Fruit fly (Drosophila melanogaster) whole organism, embryonic: ENCODE data around the gene CG44303.

ENCODE experiments used
- Aef1 ChIP-seq: fragments of 200-800 bp; sonication (Bioruptor generic); IDR thresholded peaks from 3 replicates; pipeline ENCODE4 v1.3.6; 2022; ENCODE audit warnings: missing biosample characterization, missing genetic modification characterization
- Atf-2 ChIP-seq: fragments of 200-800 bp; sonication (Bioruptor generic); optimal IDR thresholded peaks from 2 replicates; lab custom pipeline; 2016; ENCODE audit warnings: missing biosample characterization, missing genetic modification characterization
- Bdp1 ChIP-seq: fragments of 200-800 bp; sonication (Bioruptor generic); optimal IDR thresholded peaks from 3 replicates; lab custom pipeline; 2016; ENCODE audit warnings: missing biosample characterization, missing genetic modification characterization
- CG10274 ChIP-seq: fragments of 200-800 bp; sonication (Bioruptor generic); optimal IDR thresholded peaks from 3 replicates; lab custom pipeline; 2017; ENCODE audit warnings: missing biosample characterization, mild to moderate bottlenecking, missing genetic modification characterization
- CG10565 ChIP-seq: fragments of 200-800 bp; sonication (Bioruptor generic); optimal IDR thresholded peaks from 3 replicates; lab custom pipeline; 2016; ENCODE audit warnings: missing biosample characterization, mild to moderate bottlenecking, missing genetic modification characterization
- CG11085 ChIP-seq: fragments of 200-800 bp; sonication (Bioruptor generic); IDR thresholded peaks from 2 replicates; pipeline ENCODE4 v1.3.6; 2022; ENCODE audit warnings: missing biosample characterization, missing genetic modification characterization
- CG11504 ChIP-seq: fragments of 200-800 bp; sonication (Bioruptor generic); optimal IDR thresholded peaks from 3 replicates; lab custom pipeline; 2019; ENCODE audit warnings: missing biosample characterization, mild to moderate bottlenecking, missing genetic modification characterization, moderate library complexity
- CG12071 ChIP-seq: fragments of 200-800 bp; sonication (Bioruptor generic); optimal IDR thresholded peaks from 3 replicates; lab custom pipeline; 2018; ENCODE audit warnings: missing biosample characterization, mild to moderate bottlenecking, missing genetic modification characterization
- CG12104 ChIP-seq: fragments of 200-800 bp; sonication (Bioruptor generic); optimal IDR thresholded peaks from 3 replicates; lab custom pipeline; 2016; ENCODE audit warnings: missing biosample characterization, missing genetic modification characterization
- CG12219 ChIP-seq: fragments of 200-800 bp; sonication (Bioruptor generic); optimal IDR thresholded peaks from 3 replicates; lab custom pipeline; 2018; ENCODE audit warnings: missing biosample characterization, mild to moderate bottlenecking, missing genetic modification characterization
- CG12942 ChIP-seq: fragments of 200-800 bp; sonication (Bioruptor generic); optimal IDR thresholded peaks from 3 replicates; lab custom pipeline; 2016; ENCODE audit warnings: missing biosample characterization, missing genetic modification characterization
- CG14965 ChIP-seq: fragments of 200-800 bp; sonication (Bioruptor generic); optimal IDR thresholded peaks from 2 replicates; lab custom pipeline; 2016; ENCODE audit warnings: missing biosample characterization, missing genetic modification characterization, borderline replicate concordance
- CG15011 ChIP-seq: fragments of 200-800 bp; sonication (Bioruptor generic); optimal IDR thresholded peaks from 3 replicates; lab custom pipeline; 2018; ENCODE audit warnings: missing biosample characterization, mild to moderate bottlenecking, missing genetic modification characterization
- CG1529 ChIP-seq: fragments of 200-800 bp; sonication (Bioruptor generic); optimal IDR thresholded peaks from 3 replicates; lab custom pipeline; 2018; ENCODE audit warnings: missing biosample characterization, missing genetic modification characterization
- CG16813 ChIP-seq: fragments of 200-800 bp; sonication (Bioruptor generic); IDR thresholded peaks from 3 replicates; pipeline ENCODE4 v1.3.6; 2022; ENCODE audit warnings: missing biosample characterization, missing genetic modification characterization; ENCODE audit not compliant: partially characterized antibody
- CG17385 ChIP-seq: fragments of 200-800 bp; sonication (Bioruptor generic); optimal IDR thresholded peaks from 3 replicates; lab custom pipeline; 2018; ENCODE audit warnings: missing biosample characterization, mild to moderate bottlenecking, missing genetic modification characterization
- CG2129 ChIP-seq: fragments of 200-800 bp; sonication (Bioruptor generic); IDR thresholded peaks from 2 replicates; pipeline ENCODE4 v1.3.6; 2022; ENCODE audit warnings: missing biosample characterization, missing genetic modification characterization; ENCODE audit not compliant: partially characterized antibody
- CG2199 ChIP-seq: fragments of 200-800 bp; sonication (Bioruptor generic); IDR thresholded peaks from 3 replicates; pipeline ENCODE4 v1.3.6; 2022; ENCODE audit warnings: missing biosample characterization, missing genetic modification characterization
- CG3281 ChIP-seq: fragments of 200-800 bp; sonication (Bioruptor generic); optimal IDR thresholded peaks from 3 replicates; lab custom pipeline; 2017; ENCODE audit warnings: missing biosample characterization, mild to moderate bottlenecking, missing genetic modification characterization
- CG4730 ChIP-seq: fragments of 200-800 bp; sonication (Bioruptor generic); IDR thresholded peaks from 2 replicates; pipeline ENCODE4 v1.3.6; 2022; ENCODE audit warnings: missing biosample characterization, missing genetic modification characterization
- CG4820 ChIP-seq: fragments of 200-800 bp; sonication (Bioruptor generic); optimal IDR thresholded peaks from 3 replicates; lab custom pipeline; 2016; ENCODE audit warnings: missing biosample characterization, missing genetic modification characterization
- CG6813 ChIP-seq: fragments of 200-800 bp; sonication (Bioruptor generic); optimal IDR thresholded peaks from 2 replicates; lab custom pipeline; 2017; ENCODE audit warnings: missing biosample characterization, missing genetic modification characterization, mild to moderate bottlenecking, moderate library complexity, missing genetic modification reagents
- CG9437 ChIP-seq: fragments of 200-800 bp; sonication (Bioruptor generic); optimal IDR thresholded peaks from 2 replicates; lab custom pipeline; 2018; ENCODE audit warnings: missing biosample characterization, mild to moderate bottlenecking, missing genetic modification characterization
- Dbx ChIP-seq: fragments of 200-800 bp; sonication (Bioruptor generic); IDR thresholded peaks from 3 replicates; pipeline ENCODE4 v1.3.6; 2022; ENCODE audit warnings: missing biosample characterization, missing genetic modification characterization
- Doc2 ChIP-seq: fragments of 200-800 bp; sonication (Bioruptor generic); IDR thresholded peaks from 2 replicates; pipeline ENCODE4 v1.3.6; 2022; ENCODE audit warnings: missing biosample characterization, missing genetic modification characterization
- Dp ChIP-seq: fragments of 200-800 bp; sonication (Bioruptor generic); optimal IDR thresholded peaks from 2 replicates; lab custom pipeline; 2018; ENCODE audit warnings: missing biosample characterization, mild to moderate bottlenecking, missing genetic modification characterization, moderate library complexity
- Dref ChIP-seq: fragments of 200-800 bp; sonication (Bioruptor generic); IDR thresholded peaks from 2 replicates; pipeline ENCODE4 v1.3.6; 2022; ENCODE audit warnings: missing biosample characterization, missing genetic modification characterization
- HHEX ChIP-seq: fragments of 200-800 bp; sonication (Bioruptor generic); optimal IDR thresholded peaks from 3 replicates; lab custom pipeline; 2017; ENCODE audit warnings: missing biosample characterization, mild to moderate bottlenecking, missing genetic modification characterization, missing genetic modification reagents
- HLH3B ChIP-seq: fragments of 200-800 bp; sonication (Bioruptor generic); IDR thresholded peaks from 2 replicates; pipeline ENCODE4 v1.3.6; 2022; ENCODE audit warnings: missing biosample characterization, missing genetic modification characterization
- HmgZ ChIP-seq: fragments of 200-800 bp; sonication (Bioruptor generic); optimal IDR thresholded peaks from 2 replicates; lab custom pipeline; 2018; ENCODE audit warnings: missing biosample characterization, mild to moderate bottlenecking, missing genetic modification characterization
- Hr3 ChIP-seq: fragments of 200-800 bp; sonication (Bioruptor generic); optimal IDR thresholded peaks from 3 replicates; lab custom pipeline; 2016; ENCODE audit warnings: missing biosample characterization, missing genetic modification characterization
- Hr51 ChIP-seq, 2 experiments: fragments of 200-800 bp; sonication (Bioruptor generic); optimal IDR thresholded peaks; 2 replicates in 1 of 2; 3 replicates in 1 of 2; lab custom pipeline; 2016 to 2018; ENCODE audit warnings: missing biosample characterization in 2 of 2, missing genetic modification characterization in 2 of 2, mild to moderate bottlenecking in 1 of 2, moderate library complexity in 1 of 2
- Med ChIP-seq: fragments of 200-800 bp; sonication (Bioruptor generic); peaks from one replicate; lab custom pipeline; 2016; ENCODE audit warnings: missing biosample characterization, missing genetic modification characterization, mild to moderate bottlenecking, inconsistent platforms, moderate library complexity
- Mrtf ChIP-seq: fragments of 200-800 bp; sonication (Bioruptor generic); IDR thresholded peaks from 3 replicates; pipeline ENCODE4 v1.3.6; 2022; ENCODE audit warnings: missing biosample characterization, missing genetic modification characterization
- Rfx ChIP-seq: fragments of 200-800 bp; sonication (Bioruptor generic); IDR thresholded peaks from 2 replicates; pipeline ENCODE4 v1.3.6; 2022; ENCODE audit warnings: missing biosample characterization, missing genetic modification characterization
- Xrp1 ChIP-seq: fragments of 200-800 bp; sonication (Bioruptor generic); IDR thresholded peaks from 2 replicates; pipeline ENCODE4 v1.3.6; 2022; ENCODE audit warnings: missing biosample characterization, missing genetic modification characterization
- ara ChIP-seq: fragments of 200-800 bp; sonication (Bioruptor generic); IDR thresholded peaks from 2 replicates; pipeline ENCODE4 v1.3.6; 2022; ENCODE audit warnings: missing biosample characterization, missing genetic modification characterization
- ase ChIP-seq: fragments of 200-800 bp; sonication (Bioruptor generic); IDR thresholded peaks from 3 replicates; pipeline ENCODE4 v1.3.6; 2022; ENCODE audit warnings: missing biosample characterization, missing genetic modification characterization
- lola ChIP-seq, 3 experiments: fragments of >200 bp in 2 of 3; fragments of 200-800 bp in 1 of 3; sonication (Bioruptor generic) in 1 of 3; optimal IDR thresholded peaks; 2 replicates each; lab custom pipeline; 2017 to 2019; ENCODE audit warnings: missing biosample characterization in 3 of 3, missing genetic modification characterization in 3 of 3, mild to moderate bottlenecking in 1 of 3, moderate library complexity in 1 of 3
- nerfin-1 ChIP-seq: fragments of 200-800 bp; sonication (Bioruptor generic); optimal IDR thresholded peaks from 3 replicates; lab custom pipeline; 2019; ENCODE audit warnings: missing biosample characterization, mild to moderate bottlenecking, missing genetic modification characterization, moderate library complexity
- prd ChIP-seq, 3 experiments: fragments of >200 bp in 2 of 3; fragments of 200-800 bp in 1 of 3; sonication (Bioruptor generic) in 1 of 3; optimal IDR thresholded peaks in 2 of 3; IDR thresholded peaks in 1 of 3; 2 replicates in 2 of 3; 3 replicates in 1 of 3; pipeline versions ENCODE4 v1.3.6 to Lab custom; 2017 to 2022; ENCODE audit warnings: missing biosample characterization in 1 of 3, missing genetic modification characterization in 1 of 3
- rib ChIP-seq: fragments of 200-800 bp; sonication (Bioruptor generic); IDR thresholded peaks from 2 replicates; pipeline ENCODE4 v1.3.6; 2022; ENCODE audit warnings: missing biosample characterization, missing genetic modification characterization
- run ChIP-seq: fragments of 200-800 bp; sonication (Bioruptor generic); optimal IDR thresholded peaks from 3 replicates; lab custom pipeline; 2018; ENCODE audit warnings: missing biosample characterization, mild to moderate bottlenecking, missing genetic modification characterization
- sna ChIP-seq: fragments of 200-800 bp; sonication (Bioruptor generic); IDR thresholded peaks from 2 replicates; pipeline ENCODE4 v1.3.6; 2022; ENCODE audit warnings: missing biosample characterization, missing genetic modification characterization; ENCODE audit not compliant: partially characterized antibody
- stwl ChIP-seq: fragments of 200-800 bp; sonication (Bioruptor generic); optimal IDR thresholded peaks from 3 replicates; lab custom pipeline; 2018; ENCODE audit warnings: missing biosample characterization, mild to moderate bottlenecking, missing genetic modification characterization, moderate library complexity
- sug ChIP-seq: fragments of 200-800 bp; optimal IDR thresholded peaks from 2 replicates; lab custom pipeline; 2019; ENCODE audit warnings: missing biosample characterization, mild to moderate bottlenecking, missing genetic modification characterization, moderate library complexity
- tin ChIP-seq: fragments of 200-800 bp; sonication (Bioruptor generic); optimal IDR thresholded peaks from 3 replicates; lab custom pipeline; 2016; ENCODE audit warnings: missing biosample characterization, missing genetic modification characterization
- unpg ChIP-seq: fragments of 200-800 bp; sonication (Bioruptor generic); optimal IDR thresholded peaks from 3 replicates; lab custom pipeline; 2018; ENCODE audit warnings: missing biosample characterization, mild to moderate bottlenecking, missing genetic modification characterization, moderate library complexity
- wor ChIP-seq: fragments of 200-800 bp; sonication (Bioruptor generic); IDR thresholded peaks from 2 replicates; pipeline ENCODE4 v1.3.6; 2022; ENCODE audit warnings: missing biosample characterization, missing genetic modification characterization

The CG44303 gene

DNA sequence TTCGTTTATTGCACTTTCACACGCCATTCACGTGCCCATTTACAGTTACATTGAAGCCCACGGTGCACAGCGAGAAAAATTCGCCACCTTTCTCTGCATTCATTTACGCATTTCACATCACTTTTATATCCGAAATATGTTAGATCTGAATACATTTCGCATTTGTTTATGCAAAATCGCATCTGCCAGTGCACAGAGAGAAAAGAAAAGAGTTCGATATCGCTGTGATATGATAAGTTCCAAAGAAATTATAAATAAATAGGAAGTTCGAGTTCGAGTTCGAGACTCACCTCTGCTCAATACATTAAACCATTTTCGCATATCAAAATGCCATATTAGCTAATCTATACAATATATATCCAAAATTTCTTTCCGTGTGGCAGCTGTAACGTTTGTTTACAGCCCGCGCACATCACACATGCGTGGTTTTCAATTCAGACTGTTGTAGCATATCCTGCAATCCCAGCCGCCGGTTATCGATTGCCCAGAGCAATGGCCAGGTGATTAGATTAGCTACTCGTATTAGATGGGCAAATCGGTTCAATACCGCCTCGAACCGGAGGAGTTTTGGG lies 31.1 kb downstream of the CG44303 start (continued):
- TF ChIP-seq CG12219 (GFP tag; lab: Kevin White, UChicago) (peak; percentile 79), CG9437 (GFP tag; lab: Kevin White, UChicago) (peak; percentile 82), CG15011 (peak; percentile 80), CG4730 (GFP tag; lab: Robert Waterston, UW) (peak; percentile 59), Bdp1 (GFP tag; lab: Kevin White, UChicago) (peak; percentile 67), rib (GFP tag; lab: Robert Waterston, UW) (0 out of 2 replicates have a peak, but pooled peaks have one; percentile 12), CG12071 (GFP tag; lab: Kevin White, UChicago) (peak; percentile 78), CG2199 (no peak), CG4820 (GFP tag; lab: Kevin White, UChicago) (peak; percentile 77), CG3281 (peak; percentile 89), sug (peak; percentile 67), run (tag; lab: Kevin White, UChicago) (peak; percentile 45), CG12104 (GFP tag; lab: Kevin White, UChicago) (peak; percentile 86), CG11504 (tag; lab: Kevin White, UChicago) (peak; percentile 92), Xrp1 (GFP tag; lab: Robert Waterston, UW) (peak; percentile 80), CG2129 (GFP tag; lab: Robert Waterston, UW) (no peak), Dp (GFP tag; lab: Kevin White, UChicago) (no peak), sna (GFP tag; lab: Robert Waterston, UW) (no peak), tin (GFP tag; lab: Kevin White, UChicago) (peak; percentile 80), wor (peak; percentile 71), HLH3B (GFP tag; lab: Robert Waterston, UW) (peak; percentile 79), Dbx (peak; percentile 75), Rfx (GFP tag; lab: Robert Waterston, UW) (peak; percentile 86), HHEX (peak; percentile 88), CG1529 (peak; percentile 57), Hr3 (GFP tag; lab: Kevin White, UChicago) (peak; percentile 79), CG12942 (GFP tag; lab: Kevin White, UChicago) (peak; percentile 74), ase (GFP tag; lab: Robert Waterston, UW) (0 out of 3 replicates have a peak, but pooled peaks have one; percentile 32), nerfin-1 (peak; percentile 70), CG11085 (GFP tag; lab: Robert Waterston, UW) (peak; percentile 76), CG10565 (GFP tag; lab: Kevin White, UChicago) (no peak), CG10274 (GFP tag; lab: Kevin White, UChicago) (peak; percentile 77), Dref (0 out of 2 replicates have a peak, but pooled peaks have one; percentile 18), stwl (no peak), ara (GFP tag; lab: Robert Waterston, UW) (no peak), Atf-2 (GFP tag; lab: Kevin White, UChicago) (peak; percentile 81), CG16813 (GFP tag; lab: Robert Waterston, UW) (no peak), prd (optimal IDR thresholded peaks at IDR 0.05; lab: Kevin White, UChicago) (no peak), prd (GFP tag; IDR thresholded peaks at IDR 0.05; lab: Robert Waterston, UW) (peak; percentile 87), Hr51 (GFP tag; optimal IDR thresholded peaks at IDR 0.05; lab: Kevin White, UChicago) (peak; percentile 70 to 89), Med (GFP tag; lab: Kevin White, UChicago) (peak; percentile 96), CG14965 (GFP tag; lab: Kevin White, UChicago) (peak; percentile 27), Doc2 (GFP tag; lab: Robert Waterston, UW) (no peak), HmgZ (tag; lab: Kevin White, UChicago) (peak; percentile 81), CG6813 (GFP tag; lab: Kevin White, UChicago) (peak; percentile 78), Mrtf (GFP tag; lab: Robert Waterston, UW) (peak; percentile 69; the same call in 2 of the 3 replicates), unpg (GFP tag; lab: Kevin White, UChicago) (peak; percentile 78), CG17385 (GFP tag; lab: Kevin White, UChicago) (peak; percentile 82), Aef1 (GFP tag; lab: Robert Waterston, UW) (peak; percentile 78), lola (GFP tag; optimal IDR thresholded peaks at IDR 0.05; lab: Kevin White, UChicago) (peak in 1 of 3 experiments; percentile 61)
